Worm (Caenorhabditis elegans): ENCODE data around the gene C01B10.3.

Gene C01B10.3

DNA sequence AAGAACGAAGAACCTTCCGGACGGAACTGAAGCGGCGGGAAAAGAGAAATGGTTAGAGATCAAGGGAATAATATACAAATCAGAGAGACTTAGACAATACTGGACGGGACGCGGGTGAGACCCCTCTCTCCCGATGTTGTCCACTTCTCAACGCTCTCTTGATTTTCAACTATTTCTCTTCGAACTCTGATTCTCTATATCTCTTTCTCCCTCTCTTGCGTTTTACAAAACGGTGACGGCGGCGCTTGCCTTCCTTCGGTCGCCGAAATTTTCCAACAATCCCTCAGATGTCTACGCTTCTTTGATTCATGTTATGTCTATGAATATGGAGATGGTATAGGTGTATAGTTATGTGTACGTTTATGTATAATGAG, 44.4 kb downstream of the C01B10.3 start (continued):
- TF ChIP-seq sea-2 (GFP tag; IDR thresholded peaks at IDR 0.05) (no peak), zim-3 (tag; optimal IDR thresholded peaks at IDR 0.05) (no peak), tbp1 (GFP tag; optimal IDR thresholded peaks at IDR 0.05) (peak; percentile 16), somi-1 (GFP tag; optimal IDR thresholded peaks at IDR 0.05) (no peak), rcor-1 (GFP tag; IDR thresholded peaks at IDR 0.05) (peak; percentile 21; the same call in 1 of the 2 replicates)

DNA sequence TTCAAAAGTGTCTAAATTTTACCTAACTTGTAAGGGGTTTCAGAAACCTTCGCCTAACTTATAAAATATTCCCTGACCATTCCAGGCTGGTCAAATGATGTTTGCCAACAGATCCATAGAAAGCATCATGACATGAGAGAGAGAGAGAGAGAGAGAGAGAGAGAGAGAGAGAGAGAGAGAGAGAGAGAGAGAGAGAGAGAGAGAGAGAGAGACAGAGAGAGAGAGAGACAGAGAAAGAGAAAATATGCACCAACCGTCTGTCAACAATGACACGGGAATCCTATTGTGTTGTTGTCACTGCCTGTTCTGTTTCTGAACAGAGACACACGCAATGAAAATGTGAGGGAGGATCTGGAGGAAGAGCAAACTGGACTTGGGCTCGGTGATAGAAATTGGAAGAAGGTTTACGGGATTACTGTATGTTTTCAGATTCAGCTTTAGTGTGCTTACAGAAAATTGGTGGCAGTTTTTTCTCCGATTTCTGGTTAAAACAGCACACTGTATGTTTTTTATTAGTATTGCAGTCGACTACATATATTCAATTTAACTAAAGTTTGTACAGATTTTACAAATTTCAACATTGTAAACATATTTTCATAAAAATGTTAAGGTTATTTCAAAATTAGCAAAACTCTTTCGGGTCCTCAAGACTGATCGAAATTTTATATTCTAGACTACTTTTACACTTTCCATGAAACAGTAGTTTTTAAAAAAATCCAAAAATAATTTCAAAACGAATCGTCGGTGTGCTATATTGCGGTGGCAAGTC, 45.0 kb downstream of the C01B10.3 start:
- TF ChIP-seq egrh-3 (GFP tag; IDR thresholded peaks at IDR 0.05) (0 out of 2 replicates have a peak, but pooled peaks have one; percentile 21), hmg-1.2 (GFP tag; IDR thresholded peaks at IDR 0.05) (peak; percentile 55), hlh-26 (GFP tag; conservative IDR thresholded peaks at IDR 0.05) (no peak), attf-5 (GFP tag; optimal IDR thresholded peaks at IDR 0.05) (peak; percentile 25), mcd-1 (GFP tag; IDR thresholded peaks at IDR 0.05) (peak; percentile 35; the same call in 1 of the 2 replicates), ceh-58 (GFP tag; IDR thresholded peaks at IDR 0.05) (no peak)

DNA sequence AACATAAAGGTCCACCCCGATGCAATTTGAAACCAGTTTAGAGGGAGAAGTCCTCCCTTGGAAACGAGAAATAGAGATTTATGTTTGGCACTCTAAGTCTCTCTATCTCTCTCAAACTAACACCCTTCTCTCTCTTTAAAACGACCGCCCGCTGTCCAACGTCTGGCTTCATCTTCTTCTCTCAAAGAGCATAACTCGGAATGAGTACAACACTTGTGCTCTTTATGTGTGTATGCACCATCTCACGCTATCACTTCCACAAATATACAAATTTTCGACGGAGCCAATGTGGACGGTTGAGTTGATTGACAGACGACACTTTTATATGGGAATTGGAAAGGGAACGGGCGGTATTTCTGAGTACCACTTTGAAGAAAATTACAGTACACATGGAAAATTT, 46.8 kb downstream of the C01B10.3 start:
- TF ChIP-seq chd-7 (tag; optimal IDR thresholded peaks at IDR 0.05) (no peak), attf-5 (GFP tag; optimal IDR thresholded peaks at IDR 0.05) (peak; percentile 30), nhr-80 (tag; optimal IDR thresholded peaks at IDR 0.05) (peak; percentile 94), let-607 (tag; optimal IDR thresholded peaks at IDR 0.05) (peak; percentile 27 to 79), cebp-1 (GFP tag; IDR thresholded peaks at IDR 0.05) (no peak), cebp-1 (tag; optimal IDR thresholded peaks at IDR 0.05) (peak; percentile 47), egrh-3 (GFP tag; IDR thresholded peaks at IDR 0.05) (no peak), nfyb-1 (GFP tag; IDR thresholded peaks at IDR 0.05) (peak; percentile 51; the same call in 1 of the 2 replicates), Y56A3A.18 (GFP tag; IDR thresholded peaks at IDR 0.05) (0 out of 2 replicates have a peak, but pooled peaks have one; percentile 10)

DNA sequence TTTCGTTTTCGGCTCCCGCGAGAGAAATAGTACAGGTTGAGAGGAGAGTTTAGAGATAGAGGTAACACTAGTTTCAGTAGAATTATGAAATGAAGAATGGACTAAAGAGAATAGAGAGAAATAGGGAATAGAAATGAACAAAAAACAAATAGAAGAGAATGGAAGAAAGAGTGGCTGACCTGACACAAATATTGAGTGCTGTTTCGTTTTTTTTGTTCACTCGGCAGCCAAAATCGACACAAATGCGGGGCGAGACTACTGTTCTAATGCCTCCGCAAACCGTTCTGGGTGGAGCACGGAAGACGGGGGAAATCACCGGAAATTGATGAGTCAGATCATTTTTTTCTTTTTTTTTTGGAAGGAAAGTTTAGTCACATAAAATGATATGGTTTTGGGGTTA, 48.5 kb downstream of the C01B10.3 start:
- TF ChIP-seq nhr-80 (tag; optimal IDR thresholded peaks at IDR 0.05) (peak; percentile 12), lin-40 (tag; optimal IDR thresholded peaks at IDR 0.05) (no peak), cebp-1 (GFP tag; IDR thresholded peaks at IDR 0.05) (no peak), cebp-1 (tag; optimal IDR thresholded peaks at IDR 0.05) (peak; percentile 47), hmg-1.2 (GFP tag; IDR thresholded peaks at IDR 0.05) (peak; percentile 74)

DNA sequence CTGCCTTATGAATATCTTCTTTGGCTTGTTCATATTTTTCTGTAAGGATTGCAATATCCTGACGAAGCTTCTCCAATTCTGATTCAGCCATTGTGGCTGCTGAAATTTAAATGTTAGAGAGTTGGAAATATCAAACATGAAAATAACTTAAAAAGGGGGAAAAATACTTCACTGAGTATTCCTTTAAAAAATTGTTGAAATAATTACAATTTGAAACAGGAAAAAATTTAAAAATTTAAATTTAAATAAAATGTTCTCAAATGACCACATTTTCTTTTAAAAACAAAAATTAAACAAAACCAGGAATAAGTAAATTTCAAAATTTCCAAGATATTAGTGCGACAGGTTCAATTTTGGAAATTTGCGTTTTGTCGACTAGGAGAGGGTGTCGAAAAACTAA, 48.9 kb downstream of the C01B10.3 start, which contains the start of gene bicd-1:
Gene bicd-1, minus strand, starts transcription at position 101 of the 400 bp plus-strand sequence.
- no peak for TF ChIP-seq Y56A3A.18 (GFP tag; IDR thresholded peaks at IDR 0.05)
- no peak for TF ChIP-seq attf-3 (GFP tag; conservative IDR thresholded peaks at IDR 0.05)
- TF ChIP-seq ceh-58 (GFP tag; IDR thresholded peaks at IDR 0.05), result no peak
- TF ChIP-seq ztf-25 (GFP tag; IDR thresholded peaks at IDR 0.05), result no peak
- TF ChIP-seq ztf-6 (GFP tag; IDR thresholded peaks at IDR 0.05), result no peak
- no peak for TF ChIP-seq ceh-79 (tag; optimal IDR thresholded peaks at IDR 0.05)
- no peak for TF ChIP-seq snpc-1.1 (tag; optimal IDR thresholded peaks at IDR 0.05; ENCODE audit: insufficient read depth)
- TF ChIP-seq cebp-1 (GFP tag; IDR thresholded peaks at IDR 0.05), result no peak
- TF ChIP-seq cebp-1 (tag; optimal IDR thresholded peaks at IDR 0.05), result no peak
- TF ChIP-seq ceh-27 (GFP tag; optimal IDR thresholded peaks at IDR 0.05), result no peak
- TF ChIP-seq pbrm-1 (GFP tag; IDR thresholded peaks at IDR 0.05), result no peak
- no peak for TF ChIP-seq B0336.3 (GFP tag; IDR thresholded peaks at IDR 0.05)
- no peak for TF ChIP-seq efl-1 (GFP tag; optimal IDR thresholded peaks at IDR 0.05)

Measured in whole organism, young adult.